Fruit fly (Drosophila melanogaster): ENCODE measurements around the gene Ciz1.
A peak's percentile ranks its signal among the peaks of the same experiment; 100 is the strongest.

The Ciz1 gene

dm6 chr3L:9897164-9897783, 32.8 kb downstream of the Ciz1 start (continued):
- TF ChIP-seq Mio (GFP tag; optimal IDR thresholded peaks at IDR 0.05) (no peak), Sp1 (GFP tag; optimal IDR thresholded peaks at IDR 0.05) (peak; percentile 4), CrebA (GFP tag; optimal IDR thresholded peaks at IDR 0.05; ENCODE audit: borderline replicate concordance) (no peak), Vsx2 (GFP tag; optimal IDR thresholded peaks at IDR 0.05; ENCODE audit: partially characterized antibody) (no peak), psq (GFP tag; optimal IDR thresholded peaks at IDR 0.05) (peak; percentile 6), woc (GFP tag; optimal IDR thresholded peaks at IDR 0.05) (peak; percentile 1)

- peak; percentile 1 for TF ChIP-seq h (GFP tag; optimal IDR thresholded peaks at IDR 0.05)
- TF ChIP-seq Hr83 (GFP tag; optimal IDR thresholded peaks at IDR 0.05; ENCODE audit: poor library complexity, severe bottlenecking): peak; percentile 24
- TF ChIP-seq dsf (GFP tag; optimal IDR thresholded peaks at IDR 0.05; ENCODE audit: borderline replicate concordance): no peak
- no peak for TF ChIP-seq Rel (GFP tag; optimal IDR thresholded peaks at IDR 0.05)
- peak; percentile 58 for TF ChIP-seq Rel (tag; optimal IDR thresholded peaks at IDR 0.05)
- peak in 1 of 2 experiments; percentile 22 for TF ChIP-seq foxo (GFP tag; optimal IDR thresholded peaks at IDR 0.05)
- TF ChIP-seq HLH106 (tag; optimal IDR thresholded peaks at IDR 0.05): peak; percentile 35
- TF ChIP-seq rgr (GFP tag; optimal IDR thresholded peaks at IDR 0.05): peak; percentile 55
- no peak for TF ChIP-seq dl (GFP tag; optimal IDR thresholded peaks at IDR 0.05; ENCODE audit: insufficient read depth in 1 of 2, partially characterized antibody in 2 of 2)
Observed at dm6 chr3L:9898355-9898754, 33.9 kb downstream of the Ciz1 start, which contains the start of the genes CG6707 and CG46387. CG6707 (minus strand) TSS chr3L:9898575. CG46387 (plus strand) TSS chr3L:9898626.

DNA sequence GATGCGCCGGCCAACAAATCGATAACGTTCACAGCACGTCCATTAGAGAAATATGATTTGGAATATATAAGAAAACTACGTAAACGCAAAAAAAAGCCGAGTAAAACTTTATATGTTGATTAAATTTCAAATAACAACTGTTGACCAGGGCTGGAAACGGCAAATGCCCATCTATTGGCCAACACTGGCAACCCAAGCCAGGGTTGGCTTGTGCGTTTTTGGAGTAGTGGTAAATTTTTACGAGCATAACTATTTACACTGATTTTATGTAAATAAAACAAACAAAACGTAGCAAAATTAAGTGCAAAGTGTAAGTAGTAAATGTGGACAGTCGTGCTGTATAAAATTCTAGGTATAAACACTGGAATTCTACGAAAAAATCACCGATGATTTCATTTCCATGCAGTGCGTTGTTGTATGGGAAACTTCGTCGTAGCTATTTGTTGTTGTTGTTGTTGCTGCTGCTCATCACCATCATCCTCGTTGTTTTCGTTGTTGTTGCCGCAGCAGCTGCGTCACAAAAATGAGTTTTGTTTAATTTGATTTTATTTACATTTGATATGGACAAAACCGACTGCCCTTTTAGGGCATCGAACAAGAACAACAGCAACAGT, 34.7 kb downstream of the Ciz1 start, which contains the start of gene nudE:
TSS of gene nudE (plus strand) at position 196 of the 614 bp plus-strand sequence.
- TF ChIP-seq brk (GFP tag; optimal IDR thresholded peaks at IDR 0.05): no peak
- no peak for TF ChIP-seq N (GFP tag; optimal IDR thresholded peaks at IDR 0.05)
- TF ChIP-seq woc (GFP tag; optimal IDR thresholded peaks at IDR 0.05): peak; percentile 23
- peak in 1 of 2 experiments; percentile 60 for TF ChIP-seq foxo (GFP tag; optimal IDR thresholded peaks at IDR 0.05)
- TF ChIP-seq Myc (optimal IDR thresholded peaks at IDR 0.05): no peak
- no peak for TF ChIP-seq Rel (GFP tag; optimal IDR thresholded peaks at IDR 0.05)
- no peak for TF ChIP-seq Rel (tag; optimal IDR thresholded peaks at IDR 0.05)
- no peak for TF ChIP-seq GATAd (GFP tag; optimal IDR thresholded peaks at IDR 0.05)
- peak; percentile 50 for TF ChIP-seq br (GFP tag; optimal IDR thresholded peaks at IDR 0.05)
- no peak for TF ChIP-seq CG32264 (GFP tag; optimal IDR thresholded peaks at IDR 0.05)
- no peak for TF ChIP-seq Jra (GFP tag; optimal IDR thresholded peaks at IDR 0.05)
- no peak for TF ChIP-seq jim (GFP tag; optimal IDR thresholded peaks at IDR 0.05)
- TF ChIP-seq sv (GFP tag; optimal IDR thresholded peaks at IDR 0.05): peak; percentile 47
- peak; percentile 43 for TF ChIP-seq Hnf4 (GFP tag; optimal IDR thresholded peaks at IDR 0.05)
- TF ChIP-seq Abd-B (GFP tag; optimal IDR thresholded peaks at IDR 0.05): no peak
- no peak for TF ChIP-seq Dif (GFP tag; optimal IDR thresholded peaks at IDR 0.05; ENCODE audit: partially characterized antibody)
- TF ChIP-seq fru (GFP tag; optimal IDR thresholded peaks at IDR 0.05): no peak
- TF ChIP-seq ey (GFP tag; optimal IDR thresholded peaks at IDR 0.05): peak; percentile 30
- no peak for TF ChIP-seq dsf (GFP tag; optimal IDR thresholded peaks at IDR 0.05; ENCODE audit: borderline replicate concordance)
- peak; percentile 53 for TF ChIP-seq rgr (GFP tag; optimal IDR thresholded peaks at IDR 0.05)
- no peak for TF ChIP-seq usp (GFP tag; optimal IDR thresholded peaks at IDR 0.05)
- TF ChIP-seq Hr83 (GFP tag; optimal IDR thresholded peaks at IDR 0.05; ENCODE audit: poor library complexity, severe bottlenecking): peak; percentile 48
- peak; percentile 2 for TF ChIP-seq dmrt93B (GFP tag; optimal IDR thresholded peaks at IDR 0.05)
- peak; percentile 20 for TF ChIP-seq CG9705 (GFP tag; optimal IDR thresholded peaks at IDR 0.05)
- TF ChIP-seq lola (GFP tag; optimal IDR thresholded peaks at IDR 0.05): no peak
- no peak for TF ChIP-seq tai (GFP tag; optimal IDR thresholded peaks at IDR 0.05)
- no peak for TF ChIP-seq Mio (GFP tag; optimal IDR thresholded peaks at IDR 0.05)
- no peak for TF ChIP-seq Hr78 (GFP tag; optimal IDR thresholded peaks at IDR 0.05)
- TF ChIP-seq Sp1 (GFP tag; optimal IDR thresholded peaks at IDR 0.05): no peak
- peak; percentile 6 for TF ChIP-seq HLH106 (tag; optimal IDR thresholded peaks at IDR 0.05)
- no peak for TF ChIP-seq dl (GFP tag; optimal IDR thresholded peaks at IDR 0.05; ENCODE audit: insufficient read depth in 1 of 2, partially characterized antibody in 2 of 2)
- no peak for TF ChIP-seq CrebA (GFP tag; optimal IDR thresholded peaks at IDR 0.05; ENCODE audit: borderline replicate concordance)
- no peak for TF ChIP-seq OdsH (GFP tag; optimal IDR thresholded peaks at IDR 0.05)
- no peak for TF ChIP-seq psq (GFP tag; optimal IDR thresholded peaks at IDR 0.05)
- TF ChIP-seq sage (GFP tag; optimal IDR thresholded peaks at IDR 0.05): no peak
- TF ChIP-seq h (GFP tag; optimal IDR thresholded peaks at IDR 0.05): peak; percentile 65
- no peak for TF ChIP-seq Vsx2 (GFP tag; optimal IDR thresholded peaks at IDR 0.05; ENCODE audit: partially characterized antibody)
- TF ChIP-seq pan (optimal IDR thresholded peaks at IDR 0.05): no peak
- no peak for TF ChIP-seq Dfd (GFP tag; optimal IDR thresholded peaks at IDR 0.05)

Data from whole organism, wandering third instar larva.